In genomic region chrX:6934453-6934852, ce11 we compare ENCODE assay signal across 1 worm cellular context.
TF ChIP-seq lines count a peak whose summit lies in the region.

No protein-coding gene starts in this region.

TF ChIP-seq in whole organism, L1 larva, 84 proteins besides CTCF, POLR2A, EP300 and RAD21 (continued from another document):
- TF ChIP-seq mab-9 (GFP tag; IDR thresholded peaks at IDR 0.05; lab: Robert Waterston, UW) (no peak), lin-39 (tag; optimal IDR thresholded peaks at IDR 0.05; lab: Kevin White, UChicago) (no peak), ceh-82 (tag; optimal IDR thresholded peaks at IDR 0.05; lab: Kevin White, UChicago) (peak in 1 of 3 experiments; percentile 11), C34B4.2 (tag; optimal IDR thresholded peaks at IDR 0.05; lab: Kevin White, UChicago) (no peak), nhr-19 (GFP tag; conservative IDR thresholded peaks at IDR 0.05; lab: Robert Waterston, UW) (0 out of 2 replicates have a peak, but pooled peaks have one; percentile 3), zip-4 (GFP tag; optimal IDR thresholded peaks at IDR 0.05; lab: Kevin White, UChicago) (no peak), Y116A8C.19 (tag; optimal IDR thresholded peaks at IDR 0.05; lab: Kevin White, UChicago; ENCODE audit: borderline replicate concordance) (no peak), pax-3 (tag; optimal IDR thresholded peaks at IDR 0.05; lab: Kevin White, UChicago) (no peak), dpl-1 (GFP tag; optimal IDR thresholded peaks at IDR 0.05; lab: Kevin White, UChicago) (peak; percentile 2 to 34 (median 23)), tlp-1 (tag; optimal IDR thresholded peaks at IDR 0.05; lab: Kevin White, UChicago) (no peak), pag-3 (tag; optimal IDR thresholded peaks at IDR 0.05; lab: Kevin White, UChicago; ENCODE audit: borderline replicate concordance, insufficient read depth) (no peak), nhr-237 (tag; optimal IDR thresholded peaks at IDR 0.05; lab: Kevin White, UChicago) (no peak), nhr-85 (tag; lab: Kevin White, UChicago) (no peak), snpc-4 (tag; optimal IDR thresholded peaks at IDR 0.05; lab: Kevin White, UChicago) (peak; percentile 9), elt-2 (tag; optimal IDR thresholded peaks at IDR 0.05; lab: Kevin White, UChicago) (no peak), ceh-90 (tag; optimal IDR thresholded peaks at IDR 0.05; lab: Kevin White, UChicago) (no peak), nhr-11 (tag; optimal IDR thresholded peaks at IDR 0.05; lab: Kevin White, UChicago) (no peak), hpl-2 (GFP tag; optimal IDR thresholded peaks at IDR 0.05; lab: Kevin White, UChicago) (no peak), dsc-1 (tag; optimal IDR thresholded peaks at IDR 0.05; lab: Kevin White, UChicago) (no peak), lsy-2 (tag; optimal IDR thresholded peaks at IDR 0.05; lab: Kevin White, UChicago) (peak; percentile 40 to 69), sox-4 (tag; optimal IDR thresholded peaks at IDR 0.05; lab: Kevin White, UChicago) (no peak), aha-1 (tag; optimal IDR thresholded peaks at IDR 0.05; lab: Kevin White, UChicago) (no peak), tbx-2 (tag; optimal IDR thresholded peaks at IDR 0.05; lab: Kevin White, UChicago) (peak; percentile 42), vab-15 (tag; optimal IDR thresholded peaks at IDR 0.05; lab: Kevin White, UChicago) (no peak), blmp-1 (tag; optimal IDR thresholded peaks at IDR 0.05; lab: Kevin White, UChicago) (peak; percentile 100), fkh-8 (tag; optimal IDR thresholded peaks at IDR 0.05; lab: Kevin White, UChicago) (no peak), C16A3.4 (tag; optimal IDR thresholded peaks at IDR 0.05; lab: Kevin White, UChicago) (peak; percentile 19), snu-23 (GFP tag; optimal IDR thresholded peaks at IDR 0.05; lab: Kevin White, UChicago) (peak; percentile 66), mef-2 (tag; optimal IDR thresholded peaks at IDR 0.05; lab: Kevin White, UChicago) (no peak), nhr-77 (tag; optimal IDR thresholded peaks at IDR 0.05; lab: Kevin White, UChicago) (no peak), lin-13 (GFP tag; optimal IDR thresholded peaks at IDR 0.05; lab: Kevin White, UChicago) (peak; percentile 16), aly-2 (tag; optimal IDR thresholded peaks at IDR 0.05; lab: Kevin White, UChicago) (no peak), lir-3 (tag; optimal IDR thresholded peaks at IDR 0.05; lab: Kevin White, UChicago; ENCODE audit: poor library complexity) (no peak), ztf-4 (tag; optimal IDR thresholded peaks at IDR 0.05; lab: Kevin White, UChicago) (no peak), F16B12.6 (tag; optimal IDR thresholded peaks at IDR 0.05; lab: Kevin White, UChicago) (no peak), egl-13 (tag; optimal IDR thresholded peaks at IDR 0.05; lab: Kevin White, UChicago) (no peak), isw-1 (GFP tag; IDR thresholded peaks at IDR 0.05; lab: Robert Waterston, UW) (no peak), unc-130 (tag; optimal IDR thresholded peaks at IDR 0.05; lab: Kevin White, UChicago) (no peak), grh-1 (GFP tag; IDR thresholded peaks at IDR 0.05; lab: Robert Waterston, UW) (no peak), lin-14 (GFP tag; optimal IDR thresholded peaks at IDR 0.05; lab: Kevin White, UChicago) (peak; percentile 74), C04F5.9 (tag; optimal IDR thresholded peaks at IDR 0.05; lab: Kevin White, UChicago) (no peak), hlh-17 (GFP tag; optimal IDR thresholded peaks at IDR 0.05; lab: Kevin White, UChicago; ENCODE audit: borderline replicate concordance) (no peak), nhr-47 (tag; optimal IDR thresholded peaks at IDR 0.05; lab: Kevin White, UChicago) (peak; percentile 4), lin-15B (tag; optimal IDR thresholded peaks at IDR 0.05; lab: Kevin White, UChicago) (peak; percentile 45), fos-1 (tag; optimal IDR thresholded peaks at IDR 0.05; lab: Kevin White, UChicago) (peak; percentile 26)
TF ChIP-seq in whole organism, L1 larva: peak in this region for 25.
